Fruit fly (Drosophila melanogaster) whole organism, pupa: ENCODE results near the gene Piezo.

Experiments
- CG10348 ChIP-seq: fragments of 200-800 bp; sonication (Bioruptor generic); IDR thresholded peaks from 2 replicates; pipeline ENCODE4 v1.3.6; 2022; ENCODE audit warnings: missing biosample characterization, missing genetic modification characterization
- CG12605 ChIP-seq: fragments of 200-800 bp; sonication (Bioruptor generic); IDR thresholded peaks from 2 replicates; pipeline ENCODE4 v1.3.6; 2022; ENCODE audit warnings: missing biosample characterization, missing genetic modification characterization
- CG13204 ChIP-seq: fragments of 200-800 bp; sonication (Bioruptor generic); optimal IDR thresholded peaks from 2 replicates; lab custom pipeline; 2018; ENCODE audit warnings: missing biosample characterization, mild to moderate bottlenecking, missing genetic modification characterization, moderate library complexity
- CG14655 ChIP-seq: fragments of 200-800 bp; sonication (Bioruptor generic); optimal IDR thresholded peaks from 3 replicates; lab custom pipeline; 2017; ENCODE audit warnings: mild to moderate bottlenecking, missing biosample characterization, missing genetic modification reagents, missing genetic modification characterization
- CG17806 ChIP-seq: fragments of 200-800 bp; sonication (Bioruptor generic); optimal IDR thresholded peaks from 2 replicates; lab custom pipeline; 2018; ENCODE audit warnings: missing biosample characterization, mild to moderate bottlenecking, missing genetic modification characterization, moderate library complexity
- CG32121 ChIP-seq: fragments of 200-800 bp; sonication (Bioruptor generic); IDR thresholded peaks from 2 replicates; pipeline ENCODE4 v1.3.6; 2022; ENCODE audit warnings: missing biosample characterization, missing genetic modification characterization
- CG4496 ChIP-seq: fragments of 200-800 bp; sonication (Bioruptor generic); IDR thresholded peaks from 3 replicates; pipeline ENCODE4 v1.3.6; 2022; ENCODE audit warnings: missing biosample characterization, missing genetic modification characterization
- CG8159 ChIP-seq: fragments of 200-800 bp; sonication (Bioruptor generic); optimal IDR thresholded peaks from 3 replicates; lab custom pipeline; 2018; ENCODE audit warnings: missing biosample characterization, mild to moderate bottlenecking, missing genetic modification characterization, moderate library complexity
- CG8301 ChIP-seq: fragments of 200-800 bp; sonication (Bioruptor generic); optimal IDR thresholded peaks from 2 replicates; lab custom pipeline; 2018; ENCODE audit warnings: missing biosample characterization, mild to moderate bottlenecking, missing genetic modification characterization
- D1 ChIP-seq: fragments of 200-800 bp; sonication (Bioruptor generic); optimal IDR thresholded peaks from 2 replicates; lab custom pipeline; 2018; ENCODE audit warnings: missing biosample characterization, mild to moderate bottlenecking, missing genetic modification characterization, moderate library complexity
- EcR ChIP-seq: fragments of 200-800 bp; sonication (Bioruptor generic); optimal IDR thresholded peaks from 3 replicates; lab custom pipeline; 2019; ENCODE audit warnings: missing biosample characterization, missing genetic modification characterization, mild to moderate bottlenecking, moderate library complexity, missing genetic modification reagents
- Pif1B ChIP-seq: fragments of 200-800 bp; sonication (Bioruptor generic); optimal IDR thresholded peaks from 3 replicates; lab custom pipeline; 2016; ENCODE audit warnings: missing biosample characterization, missing genetic modification characterization
- rn ChIP-seq: fragments of 200-800 bp; sonication (Bioruptor generic); IDR thresholded peaks from 2 replicates; pipeline ENCODE4 v1.3.6; 2022; ENCODE audit warnings: missing biosample characterization, missing genetic modification characterization

- TF ChIP-seq CG17806 (tag; lab: Kevin White, UChicago) = no peak
- no peak for TF ChIP-seq rn
- TF ChIP-seq D1 (tag; lab: Kevin White, UChicago) = no peak
- no peak for TF ChIP-seq CG14655 (GFP tag; lab: Kevin White, UChicago)
- TF ChIP-seq CG32121 = no peak
- no peak for TF ChIP-seq CG10348 (GFP tag; lab: Robert Waterston, UW)
- TF ChIP-seq CG8301 (tag; lab: Kevin White, UChicago) = no peak
- no peak for TF ChIP-seq CG8159
- no peak for TF ChIP-seq EcR (GFP tag; lab: Kevin White, UChicago)
- TF ChIP-seq CG4496 (GFP tag; lab: Robert Waterston, UW) = no peak
- no peak for TF ChIP-seq CG13204 (GFP tag; lab: Kevin White, UChicago)
- no peak for TF ChIP-seq CG12605 (GFP tag; lab: Robert Waterston, UW)
- no peak for TF ChIP-seq Pif1B
Observed at dm6 chr2L:8163025-8163351, at the start of gene Piezo.
